Fruit fly (Drosophila melanogaster) whole organism, embryonic: ENCODE data around the gene CG7707.

ENCODE experiments used
- Awh ChIP-seq: fragments of 200-800 bp; sonication (Bioruptor generic); IDR thresholded peaks from 2 replicates; pipeline ENCODE4, ENCODE4 v1.3.6; 2022; ENCODE audit warnings: missing biosample characterization, missing genetic modification characterization
- CG6654 ChIP-seq: fragments of 200-800 bp; sonication (Bioruptor generic); optimal IDR thresholded peaks from 2 replicates; lab custom pipeline; 2017; ENCODE audit warnings: missing biosample characterization, mild to moderate bottlenecking, missing genetic modification characterization
- CG9727 ChIP-seq: fragments of 200-800 bp; sonication (Bioruptor generic); optimal IDR thresholded peaks from 3 replicates; lab custom pipeline; 2017; ENCODE audit warnings: missing biosample characterization, mild to moderate bottlenecking, missing genetic modification characterization
- Dfd ChIP-seq, 2 experiments: fragments of >200 bp; optimal IDR thresholded peaks; 2 replicates each; lab custom pipeline; 2017; ENCODE audit warnings: missing biosample characterization in 2 of 2, missing genetic modification characterization in 2 of 2
- Hr78 ChIP-seq, 2 experiments: fragments of 200-800 bp in 1 of 2; fragments of >200 bp in 1 of 2; sonication (Bioruptor generic) in 1 of 2; optimal IDR thresholded peaks; 2 replicates each; lab custom pipeline; 2017 to 2019; ENCODE audit warnings: missing biosample characterization in 2 of 2, missing genetic modification characterization in 2 of 2, mild to moderate bottlenecking in 1 of 2, moderate library complexity in 1 of 2
- MBD-R2 ChIP-seq: fragments of 200-800 bp; sonication (Bioruptor generic); IDR thresholded peaks from 2 replicates; pipeline ENCODE4 v1.3.6; 2022; ENCODE audit warnings: missing biosample characterization, missing genetic modification characterization
- disco-r ChIP-seq: fragments of 200-800 bp; sonication (Bioruptor generic); optimal IDR thresholded peaks from 2 replicates; lab custom pipeline; 2016; ENCODE audit warnings: missing biosample characterization, missing genetic modification characterization
- h ChIP-seq: fragments of >200 bp; optimal IDR thresholded peaks from 2 replicates; lab custom pipeline; 2017
- her ChIP-seq: fragments of 200-800 bp; sonication (Bioruptor generic); optimal IDR thresholded peaks from 2 replicates; lab custom pipeline; 2016; ENCODE audit warnings: missing biosample characterization, missing genetic modification characterization
- tgo ChIP-seq: fragments of 200-800 bp; sonication (Bioruptor generic); IDR thresholded peaks from 3 replicates; pipeline ENCODE4 v1.3.6; 2022; ENCODE audit warnings: missing biosample characterization, missing genetic modification characterization
- unpg ChIP-seq: fragments of 200-800 bp; sonication (Bioruptor generic); optimal IDR thresholded peaks from 3 replicates; lab custom pipeline; 2018; ENCODE audit warnings: missing biosample characterization, mild to moderate bottlenecking, missing genetic modification characterization, moderate library complexity

DNA sequence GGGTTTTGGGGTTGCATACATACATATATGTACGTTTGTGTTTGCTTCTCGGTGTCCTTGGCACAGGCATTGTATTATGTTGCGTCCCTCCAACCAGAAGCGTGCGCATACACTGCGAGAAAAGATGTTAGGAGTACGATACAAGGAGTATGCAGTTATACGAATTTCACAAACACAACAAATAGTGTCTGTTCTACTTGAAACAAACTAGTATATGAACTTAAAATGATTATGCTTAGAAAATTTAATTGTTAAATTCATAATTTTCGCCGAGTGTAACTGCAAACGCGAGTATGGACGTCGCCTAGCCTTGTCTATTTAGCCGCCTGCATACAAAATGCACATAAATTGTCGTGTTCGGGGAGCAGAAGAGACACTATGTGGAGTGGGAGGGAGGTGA lies 14.0 kb downstream of the CG7707 start:
- TF ChIP-seq disco-r = no peak
- no peak for TF ChIP-seq Awh
- no peak for TF ChIP-seq her (GFP tag; lab: Kevin White, UChicago)
- TF ChIP-seq h = no peak
- TF ChIP-seq unpg (GFP tag; lab: Kevin White, UChicago) = no peak
- TF ChIP-seq CG6654 (GFP tag; lab: Kevin White, UChicago) = no peak
- no peak for TF ChIP-seq Hr78 (GFP tag; optimal IDR thresholded peaks at IDR 0.05; lab: Kevin White, UChicago)
- no peak for TF ChIP-seq CG9727
- no peak for TF ChIP-seq tgo (GFP tag; lab: Robert Waterston, UW)
- TF ChIP-seq Dfd (GFP tag; optimal IDR thresholded peaks at IDR 0.05; lab: Kevin White, UChicago) = no peak
- no peak for TF ChIP-seq MBD-R2 (GFP tag; lab: Robert Waterston, UW)
